Worm (Caenorhabditis elegans) whole organism, midembryonic: ENCODE measurements around the gene citk-1.

Experiments
- T22C8.4 ChIP-seq: fragments of 200-800 bp; sonication (Bioruptor generic); IDR thresholded peaks from 2 replicates; pipeline ENCODE4 v1.3.6; 2022; ENCODE audit warnings: missing genetic modification characterization, missing compliant biosample characterization
- cog-1 ChIP-seq: sonication (generic microtip); optimal IDR thresholded peaks from 2 replicates; lab custom pipeline; 2016; ENCODE audit warnings: missing genetic modification characterization, missing compliant biosample characterization
- flt-1 ChIP-seq: fragments of 200-800 bp; sonication (Bioruptor generic); IDR thresholded peaks from 2 replicates; pipeline ENCODE4 v1.3.6; 2022; ENCODE audit warnings: missing genetic modification characterization, missing compliant biosample characterization
- ref-1 ChIP-seq: fragments of 200-800 bp; sonication (Bioruptor generic); conservative IDR thresholded peaks from 2 replicates; pipeline ENCODE4 v1.3.6; 2022; ENCODE audit warnings: missing genetic modification reagents, missing genetic modification characterization, missing compliant biosample characterization
- ztf-23 ChIP-seq: fragments of 200-800 bp; sonication (Bioruptor generic); IDR thresholded peaks from 2 replicates; pipeline ENCODE4 v1.3.6; 2022; ENCODE audit warnings: missing genetic modification reagents, missing genetic modification characterization, missing compliant biosample characterization
- ztf-29 ChIP-seq: fragments of 200-800 bp; sonication (Bioruptor generic); IDR thresholded peaks from 2 replicates; pipeline ENCODE4 v1.3.6; 2022; ENCODE audit warnings: missing genetic modification reagents, missing genetic modification characterization, missing compliant biosample characterization

- TF ChIP-seq ref-1 (GFP tag; lab: Robert Waterston, UW) (no peak), T22C8.4 (GFP tag; lab: Robert Waterston, UW) (no peak), flt-1 (no peak), ztf-23 (GFP tag; lab: Robert Waterston, UW) (0 out of 2 replicates have a peak, but pooled peaks have one; percentile 6), ztf-29 (GFP tag; lab: Robert Waterston, UW) (no peak), cog-1 (tag; lab: Kevin White, UChicago) (no peak)
These were observed 10.4 kb downstream of the citk-1 start for ce11 chrII:13919100-13919499.
